Worm (Caenorhabditis elegans): ENCODE data around the gene cya-2.

ce11 chrII:1986979-1987378 lies 36.4 kb downstream of the cya-2 start, which contains the start of gene Y16E11A.4:
- no peak for TF ChIP-seq ztf-29 (GFP tag; IDR thresholded peaks at IDR 0.05)
- TF ChIP-seq tab-1 (GFP tag; IDR thresholded peaks at IDR 0.05): no peak

Data from whole organism, midembryonic.